Worm (Caenorhabditis elegans) whole organism, L4/young adult: Measurements from ENCODE around the gene B0507.1.

Experiments used
- W03F9.2 ChIP-seq: fragments of 150-350 bp; optimal IDR thresholded peaks from 2 replicates; lab custom pipeline; 2014; ENCODE audit warnings: missing biosample characterization, missing genetic modification characterization
- dao-5 ChIP-seq: sonication (generic microtip); optimal IDR thresholded peaks from 2 replicates; lab custom pipeline; 2016; ENCODE audit warnings: missing genotype, missing genetic modification characterization, moderate library complexity, missing compliant biosample characterization

DNA sequence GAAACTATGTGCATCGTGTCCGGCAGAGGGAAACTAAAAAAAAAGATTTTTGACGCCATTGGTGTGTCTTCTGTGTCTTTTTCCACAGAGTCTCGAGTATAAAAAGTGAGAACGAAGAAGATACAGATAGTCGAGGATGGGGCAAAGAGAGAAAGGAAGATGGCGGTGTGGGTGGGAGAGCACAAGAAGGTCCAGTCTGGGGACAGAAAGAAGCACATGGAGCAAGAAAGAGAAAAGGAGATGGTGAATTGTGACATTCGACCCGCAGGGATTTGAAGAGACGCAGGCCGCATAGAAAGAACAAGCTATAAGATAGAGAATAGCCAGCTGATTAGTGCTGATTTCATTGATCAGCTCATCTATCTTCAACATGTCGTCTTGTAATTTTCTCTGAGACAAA lies 25.9 kb downstream of the B0507.1 start:
- TF ChIP-seq dao-5 (tag; lab: Kevin White, UChicago) (no peak), W03F9.2 (tag; lab: Kevin White, UChicago) (no peak)
